Worm (Caenorhabditis elegans) whole organism, L4/young adult: Measurements from ENCODE around the gene Y102A5C.4.

ENCODE experiments used
- W03F9.2 ChIP-seq: fragments of 150-350 bp; optimal IDR thresholded peaks from 2 replicates; lab custom pipeline; 2014; ENCODE audit warnings: missing biosample characterization, missing genetic modification characterization
- him-1 ChIP-seq: sonication (generic microtip); optimal IDR thresholded peaks from 2 replicates; lab custom pipeline; 2016; ENCODE audit warnings: missing genotype, missing genetic modification reagents, missing genetic modification characterization, missing compliant biosample characterization

DNA sequence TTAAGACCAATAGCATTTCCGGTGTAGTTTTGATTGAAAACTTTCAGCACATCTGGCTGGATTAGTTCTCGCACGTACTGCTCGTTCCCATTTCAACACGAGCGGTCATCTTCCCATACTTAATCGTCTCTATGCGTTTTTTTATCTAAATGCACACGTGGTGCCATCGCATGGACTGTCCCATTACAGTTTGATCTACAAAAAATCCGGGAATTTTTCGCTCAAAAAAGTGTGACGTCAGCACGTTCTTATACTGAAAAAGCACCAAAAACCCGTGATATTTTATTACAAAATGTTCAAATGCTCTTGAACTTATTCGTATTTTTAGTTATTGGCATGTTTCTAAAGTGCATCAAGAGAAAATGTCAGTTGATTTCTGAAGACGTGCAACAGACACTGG lies at the start of gene Y102A5C.4:
- TF ChIP-seq him-1 (tag; lab: Kevin White, UChicago) (no peak), W03F9.2 (tag; lab: Kevin White, UChicago) (no peak)
